Worm (Caenorhabditis elegans) whole organism, dauer: ENCODE results near the gene npax-3.

Experiments
- unc-62 ChIP-seq: sonication (generic microtip); optimal IDR thresholded peaks from 2 replicates; lab custom pipeline; 2017; ENCODE audit warnings: missing biosample characterization, missing genetic modification reagents, missing genetic modification characterization

npax-3 gene

ce11 chrIV:10828049-10828448, at the start of gene npax-3:
Gene npax-3 (minus strand): TSS chrIV:10828149.
- no peak for TF ChIP-seq unc-62 (GFP tag; lab: Kevin White, UChicago)

ce11 chrIV:10876844-10877243, 48.9 kb upstream of the npax-3 start, which contains the start of gene fipr-14:
Gene fipr-14 (plus strand): TSS chrIV:10877144.
- no peak for TF ChIP-seq unc-62 (GFP tag; lab: Kevin White, UChicago)

- TF ChIP-seq unc-62 (GFP tag; lab: Kevin White, UChicago) = no peak
These were observed 46.6 kb upstream of the npax-3 start, which contains the start of gene F13E9.12 for ce11 chrIV:10874527-10874926. Gene F13E9.12 (minus strand): TSS chrIV:10874627.

- TF ChIP-seq unc-62 (GFP tag; lab: Kevin White, UChicago) = no peak
These were observed 42.2 kb upstream of the npax-3 start for ce11 chrIV:10870158-10870557.

ce11 chrIV:10869642-10870041, 41.7 kb upstream of the npax-3 start:
- TF ChIP-seq unc-62 (GFP tag; lab: Kevin White, UChicago) = no peak

- TF ChIP-seq unc-62 (GFP tag; lab: Kevin White, UChicago) = no peak
These were observed 40.8 kb upstream of the npax-3 start, which contains the start of gene F13E9.11 for ce11 chrIV:10868629-10869251. Gene F13E9.11 (minus strand): TSS chrIV:10869135.

ce11 chrIV:10867370-10868146, 39.6 kb upstream of the npax-3 start:
- TF ChIP-seq unc-62 (GFP tag; lab: Kevin White, UChicago) = no peak

- no peak for TF ChIP-seq unc-62 (GFP tag; lab: Kevin White, UChicago)
These were observed 36.1 kb upstream of the npax-3 start, which contains the start of gene nish-1 for ce11 chrIV:10864031-10864430. Gene nish-1 (plus strand): TSS chrIV:10864331.

ce11 chrIV:10861102-10861501, 33.2 kb upstream of the npax-3 start, which contains the start of gene rbm-22:
Gene rbm-22 (plus strand): TSS chrIV:10861402.
- no peak for TF ChIP-seq unc-62 (GFP tag; lab: Kevin White, UChicago)

ce11 chrIV:10858300-10859016, 30.5 kb upstream of the npax-3 start, which contains the start of the genes T11G6.2 and hars-1:
Gene T11G6.2 (minus strand): TSS chrIV:10858496.
Gene hars-1 (plus strand): TSS chrIV:10858957.
- no peak for TF ChIP-seq unc-62 (GFP tag; lab: Kevin White, UChicago)

- no peak for TF ChIP-seq unc-62 (GFP tag; lab: Kevin White, UChicago)
These were observed 28.0 kb upstream of the npax-3 start for ce11 chrIV:10855946-10856345.

ce11 chrIV:10855049-10855448, 27.1 kb upstream of the npax-3 start, which contains the start of gene T11G6.3:
Gene T11G6.3 (minus strand): TSS chrIV:10855237.
- no peak for TF ChIP-seq unc-62 (GFP tag; lab: Kevin White, UChicago)

ce11 chrIV:10854042-10854441, 26.1 kb upstream of the npax-3 start:
- no peak for TF ChIP-seq unc-62 (GFP tag; lab: Kevin White, UChicago)

- TF ChIP-seq unc-62 (GFP tag; lab: Kevin White, UChicago) = no peak
These were observed 24.5 kb upstream of the npax-3 start for ce11 chrIV:10852403-10852802.

ce11 chrIV:10851833-10852232, 23.9 kb upstream of the npax-3 start, which contains the start of gene T11G6.4:
Gene T11G6.4 (minus strand): TSS chrIV:10851933.
- no peak for TF ChIP-seq unc-62 (GFP tag; lab: Kevin White, UChicago)
